Worm (Caenorhabditis elegans): ENCODE data around the gene ver-3.

- no peak for TF ChIP-seq die-1 (tag; optimal IDR thresholded peaks at IDR 0.05)
- TF ChIP-seq C17E4.6 (GFP tag; IDR thresholded peaks at IDR 0.05): no peak
- TF ChIP-seq nhr-27 (tag; optimal IDR thresholded peaks at IDR 0.05): no peak
- TF ChIP-seq F55B11.4 (tag; optimal IDR thresholded peaks at IDR 0.05; ENCODE audit: borderline replicate concordance, insufficient read depth): no peak
- TF ChIP-seq efl-1 (GFP tag; optimal IDR thresholded peaks at IDR 0.05): no peak
- no peak for TF ChIP-seq unc-130 (GFP tag; optimal IDR thresholded peaks at IDR 0.05)
- no peak for TF ChIP-seq hsf-1 (GFP tag; IDR thresholded peaks at IDR 0.05)
Observed at ce11 chrX:11033952-11034287, 41.6 kb downstream of the ver-3 start.
